Worm (Caenorhabditis elegans) whole organism, L3 larva: ENCODE measurements around the gene F18A11.5.
A peak's percentile ranks its signal among the peaks of the same experiment; 100 is the strongest.

Experiments used
- R02D3.7 ChIP-seq: fragments of 150-350 bp; optimal IDR thresholded peaks from 2 replicates; lab custom pipeline; 2014; ENCODE audit warnings: missing biosample characterization, missing genetic modification characterization
- ama-1 ChIP-seq: fragments of 150-350 bp; optimal IDR thresholded peaks from 2 replicates; lab custom pipeline; 2018
- ceh-16 ChIP-seq: sonication (generic microtip); optimal IDR thresholded peaks from 2 replicates; lab custom pipeline; 2017; ENCODE audit warnings: missing biosample characterization, missing genetic modification characterization
- ceh-28 ChIP-seq: fragments of 150-350 bp; optimal IDR thresholded peaks from 2 replicates; lab custom pipeline; 2014; ENCODE audit warnings: missing biosample characterization, missing genetic modification reagents, missing genetic modification characterization
- ceh-82 ChIP-seq: fragments of 150-350 bp; optimal IDR thresholded peaks from 2 replicates; lab custom pipeline; 2014; ENCODE audit warnings: missing biosample characterization, missing genetic modification characterization
- daf-12 ChIP-seq: fragments of 150-350 bp; optimal IDR thresholded peaks from 2 replicates; lab custom pipeline; 2014; ENCODE audit warnings: missing biosample characterization, missing genetic modification reagents, missing genetic modification characterization
- egl-5 ChIP-seq: fragments of 150-350 bp; optimal IDR thresholded peaks from 2 replicates; lab custom pipeline; 2017; ENCODE audit warnings: missing biosample characterization, missing genetic modification reagents, missing genetic modification characterization, inconsistent platforms
- elt-1 ChIP-seq: fragments of 150-350 bp; optimal IDR thresholded peaks from 2 replicates; lab custom pipeline; 2014; ENCODE audit warnings: missing biosample characterization, missing genetic modification characterization
- elt-2 ChIP-seq: sonication (generic microtip); optimal IDR thresholded peaks from 2 replicates; lab custom pipeline; 2016; ENCODE audit warnings: missing genetic modification reagents, mild to moderate bottlenecking, missing genetic modification characterization, missing compliant biosample characterization
- elt-3 ChIP-seq, 3 experiments: fragments of 150-350 bp in 1 of 3; sonication (generic microtip) in 2 of 3; optimal IDR thresholded peaks; 2 replicates in 2 of 3; 4 replicates in 1 of 3; lab custom pipeline; 2014 to 2017; ENCODE audit warnings: missing biosample characterization in 3 of 3, missing genetic modification characterization in 3 of 3
- eor-1 ChIP-seq, 2 experiments: fragments of 150-350 bp; optimal IDR thresholded peaks; 2 replicates each; lab custom pipeline; 2014 to 2018; ENCODE audit warnings: missing biosample characterization in 2 of 2, missing genetic modification characterization in 2 of 2
- jun-1 ChIP-seq: fragments of 150-350 bp; optimal IDR thresholded peaks from 2 replicates; lab custom pipeline; 2014; ENCODE audit warnings: missing biosample characterization, missing genetic modification reagents, missing genetic modification characterization
- lin-15B ChIP-seq: fragments of 150-350 bp; optimal IDR thresholded peaks from 2 replicates; lab custom pipeline; 2014; ENCODE audit warnings: missing biosample characterization, missing genetic modification characterization
- lin-39 ChIP-seq: fragments of 150-350 bp; optimal IDR thresholded peaks from 2 replicates; lab custom pipeline; 2018; ENCODE audit warnings: missing biosample characterization, missing genetic modification reagents, missing genetic modification characterization
- lsy-12 ChIP-seq: sonication (generic microtip); optimal IDR thresholded peaks from 2 replicates; lab custom pipeline; 2016; ENCODE audit warnings: mild to moderate bottlenecking, missing genetic modification characterization, missing compliant biosample characterization
- mdl-1 ChIP-seq: fragments of 150-350 bp; optimal IDR thresholded peaks from 2 replicates; lab custom pipeline; 2014; ENCODE audit warnings: missing biosample characterization, missing genetic modification characterization
- mml-1 ChIP-seq: fragments of 150-350 bp; sonication (generic microtip); optimal IDR thresholded peaks from 3 replicates; lab custom pipeline; 2014; ENCODE audit warnings: missing biosample characterization, missing genetic modification characterization
- nfya-1 ChIP-seq: sonication (generic microtip); optimal IDR thresholded peaks from 2 replicates; lab custom pipeline; 2017; ENCODE audit warnings: missing genetic modification characterization, mild to moderate bottlenecking, missing compliant biosample characterization, antibody characterized with exemption, moderate library complexity; ENCODE audit not compliant: insufficient read depth
- nhr-11 ChIP-seq: fragments of 150-350 bp; optimal IDR thresholded peaks from 2 replicates; lab custom pipeline; 2014; ENCODE audit warnings: missing biosample characterization, missing genetic modification characterization
- nhr-12 ChIP-seq: fragments of 150-350 bp; optimal IDR thresholded peaks from 2 replicates; lab custom pipeline; 2014; ENCODE audit warnings: missing biosample characterization, missing genetic modification characterization
- nhr-237 ChIP-seq: fragments of 150-350 bp; optimal IDR thresholded peaks from 2 replicates; lab custom pipeline; 2014; ENCODE audit warnings: missing biosample characterization, missing genetic modification characterization
- nhr-25 ChIP-seq: sonication (generic microtip); optimal IDR thresholded peaks from 2 replicates; lab custom pipeline; 2017; ENCODE audit warnings: missing biosample characterization, missing genetic modification characterization
- nhr-28 ChIP-seq: fragments of 150-350 bp; optimal IDR thresholded peaks from 2 replicates; lab custom pipeline; 2014; ENCODE audit warnings: missing biosample characterization, missing genetic modification characterization
- nhr-43 ChIP-seq: sonication (generic microtip); optimal IDR thresholded peaks from 2 replicates; lab custom pipeline; 2016; ENCODE audit warnings: mild to moderate bottlenecking, missing genetic modification characterization, missing compliant biosample characterization; ENCODE audit not compliant: poor library complexity, severe bottlenecking
- nhr-67 ChIP-seq: fragments of 150-350 bp; optimal IDR thresholded peaks from 2 replicates; lab custom pipeline; 2014; ENCODE audit warnings: missing biosample characterization, missing genetic modification characterization
- nhr-76 ChIP-seq: fragments of 150-350 bp; sonication (generic microtip); optimal IDR thresholded peaks from 5 replicates; lab custom pipeline; 2014; ENCODE audit warnings: missing biosample characterization, missing genetic modification characterization
- pha-4 ChIP-seq: fragments of 150-350 bp; optimal IDR thresholded peaks from 2 replicates; lab custom pipeline; 2014; ENCODE audit warnings: missing biosample characterization, missing genetic modification reagents, missing genetic modification characterization
- pqm-1 ChIP-seq: fragments of 150-350 bp; optimal IDR thresholded peaks from 2 replicates; lab custom pipeline; 2017; ENCODE audit warnings: missing biosample characterization, missing genetic modification characterization, inconsistent platforms
- sea-2 ChIP-seq: fragments of 150-350 bp; sonication (generic microtip); optimal IDR thresholded peaks from 4 replicates; lab custom pipeline; 2014; ENCODE audit warnings: missing biosample characterization, missing genetic modification reagents, missing genetic modification characterization
- skn-1 ChIP-seq: fragments of 150-350 bp; optimal IDR thresholded peaks from 2 replicates; lab custom pipeline; 2014; ENCODE audit warnings: missing biosample characterization, missing genetic modification characterization
- snpc-4 ChIP-seq: fragments of 150-350 bp; optimal IDR thresholded peaks from 2 replicates; lab custom pipeline; 2014; ENCODE audit warnings: missing biosample characterization, missing genetic modification characterization
- unc-39 ChIP-seq: sonication (generic microtip); optimal IDR thresholded peaks from 4 replicates; lab custom pipeline; 2017; ENCODE audit warnings: missing biosample characterization, missing genetic modification characterization
- unc-62 ChIP-seq: fragments of 150-350 bp; sonication (generic microtip); optimal IDR thresholded peaks from 4 replicates; lab custom pipeline; 2014; ENCODE audit warnings: missing biosample characterization, missing genetic modification reagents, missing genetic modification characterization
- zag-1 ChIP-seq: fragments of 150-350 bp; optimal IDR thresholded peaks from 2 replicates; lab custom pipeline; 2014; ENCODE audit warnings: missing biosample characterization, missing genetic modification characterization
- ztf-11 ChIP-seq: fragments of 150-350 bp; optimal IDR thresholded peaks from 2 replicates; lab custom pipeline; 2014; ENCODE audit warnings: missing biosample characterization, missing genetic modification characterization
- ztf-4 ChIP-seq: fragments of 150-350 bp; optimal IDR thresholded peaks from 2 replicates; lab custom pipeline; 2014; ENCODE audit warnings: missing biosample characterization, missing genetic modification characterization

Gene F18A11.5

DNA sequence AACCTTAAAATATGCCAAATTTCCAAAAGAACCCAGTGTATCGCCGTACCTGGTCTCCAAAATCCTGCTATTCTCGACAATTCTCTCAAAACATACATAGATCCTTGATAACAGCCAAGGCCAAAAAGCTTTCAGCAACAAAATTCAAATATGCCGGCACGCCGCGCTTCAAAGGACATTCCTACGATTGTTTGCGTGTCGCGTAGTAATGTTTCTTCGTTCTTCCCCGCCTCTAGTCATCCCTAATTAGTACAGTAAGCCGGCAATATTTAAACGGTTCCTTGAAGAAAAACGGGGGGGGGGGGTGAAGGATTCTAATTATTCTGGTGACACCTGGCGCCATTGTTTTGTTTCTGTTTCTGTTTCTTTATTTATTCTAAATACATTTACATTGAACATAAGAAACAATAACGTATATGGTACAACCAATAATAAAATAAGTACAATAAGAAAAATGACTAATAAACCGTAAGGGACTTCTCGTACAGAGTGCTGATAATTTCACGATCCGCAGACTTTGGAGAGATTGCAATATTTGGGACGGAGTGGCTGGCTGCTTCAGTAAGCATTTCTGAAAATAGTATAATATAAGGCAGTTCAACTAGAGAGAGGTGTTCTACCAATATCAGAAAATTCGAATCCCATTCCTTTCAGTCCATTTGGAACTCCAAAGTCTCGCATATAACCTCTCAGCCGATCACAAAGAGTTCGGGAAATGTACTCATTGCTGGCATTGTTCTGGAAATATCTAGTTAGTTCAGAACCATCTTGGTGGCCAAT, 19.9 kb downstream of the F18A11.5 start:
- TF ChIP-seq elt-2 (peak; percentile 25), ama-1 (peak; percentile 85), sea-2 (no peak), nhr-43 (tag; lab: Kevin White, UChicago) (peak; percentile 39), pha-4 (tag; lab: Kevin White, UChicago) (no peak), nhr-11 (no peak), ceh-28 (tag; lab: Kevin White, UChicago) (no peak), nhr-25 (no peak), R02D3.7 (tag; lab: Kevin White, UChicago) (no peak), elt-3 (tag; optimal IDR thresholded peaks at IDR 0.05; lab: Kevin White, UChicago) (no peak)

DNA sequence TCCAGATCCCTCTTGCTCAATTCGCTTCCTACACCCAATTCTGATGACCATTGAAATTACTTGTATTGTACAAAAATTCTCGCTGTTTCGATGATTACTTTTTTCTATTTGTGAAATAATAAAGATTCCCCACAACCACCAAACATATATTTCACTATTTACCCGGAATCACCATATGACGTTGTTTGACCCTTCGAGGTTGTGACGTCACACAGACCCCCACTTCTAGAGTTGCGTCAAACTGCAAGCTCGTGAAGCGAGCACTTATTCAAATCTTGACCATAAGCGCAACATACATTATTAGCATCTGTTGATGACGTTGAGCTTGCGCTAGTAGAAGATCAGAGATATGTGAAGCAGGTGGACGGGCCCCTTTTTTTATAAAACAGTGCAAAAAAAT, 21.1 kb downstream of the F18A11.5 start:
- no peak for TF ChIP-seq mml-1 (tag; lab: Kevin White, UChicago)
- no peak for TF ChIP-seq daf-12 (tag; lab: Kevin White, UChicago)
- no peak for TF ChIP-seq pha-4 (tag; lab: Kevin White, UChicago)
- no peak for TF ChIP-seq ztf-4 (tag; lab: Kevin White, UChicago)
- no peak for TF ChIP-seq ceh-16
- TF ChIP-seq elt-2 = no peak
- no peak for TF ChIP-seq sea-2
- TF ChIP-seq egl-5 (tag; lab: Kevin White, UChicago) = no peak
- TF ChIP-seq lin-15B (tag; lab: Kevin White, UChicago) = no peak
- no peak for TF ChIP-seq pqm-1 (tag; lab: Kevin White, UChicago)
- no peak for TF ChIP-seq nhr-76 (tag; lab: Kevin White, UChicago)
- no peak for TF ChIP-seq lsy-12 (tag; lab: Kevin White, UChicago)

DNA sequence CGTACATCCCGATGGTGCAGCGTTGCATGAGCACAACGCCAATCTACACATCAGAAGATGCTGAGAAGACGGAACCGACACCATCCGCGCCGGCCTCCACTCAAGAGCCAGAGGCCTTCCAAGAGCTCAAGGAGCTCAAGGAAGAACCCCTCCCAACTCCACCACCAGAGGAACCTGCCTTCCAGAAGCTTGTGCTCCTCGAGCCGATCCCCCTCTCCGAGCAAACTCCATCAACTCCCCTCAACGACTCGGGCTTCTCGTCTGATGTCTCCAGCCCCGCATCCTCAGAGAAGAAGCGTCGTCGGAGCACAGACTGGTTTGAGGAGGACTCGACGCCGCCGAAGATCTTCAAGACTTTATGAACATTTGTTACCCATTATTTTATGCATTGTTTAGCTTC, 21.9 kb downstream of the F18A11.5 start:
- TF ChIP-seq lin-15B (tag; lab: Kevin White, UChicago) (no peak), zag-1 (tag; lab: Kevin White, UChicago) (no peak), snpc-4 (tag; lab: Kevin White, UChicago) (no peak), nhr-76 (tag; lab: Kevin White, UChicago) (no peak), nhr-12 (tag; lab: Kevin White, UChicago) (no peak), nhr-67 (tag; lab: Kevin White, UChicago) (no peak), lin-39 (no peak), eor-1 (tag; optimal IDR thresholded peaks at IDR 0.05; lab: Kevin White, UChicago) (no peak), mdl-1 (tag; lab: Kevin White, UChicago) (no peak)

DNA sequence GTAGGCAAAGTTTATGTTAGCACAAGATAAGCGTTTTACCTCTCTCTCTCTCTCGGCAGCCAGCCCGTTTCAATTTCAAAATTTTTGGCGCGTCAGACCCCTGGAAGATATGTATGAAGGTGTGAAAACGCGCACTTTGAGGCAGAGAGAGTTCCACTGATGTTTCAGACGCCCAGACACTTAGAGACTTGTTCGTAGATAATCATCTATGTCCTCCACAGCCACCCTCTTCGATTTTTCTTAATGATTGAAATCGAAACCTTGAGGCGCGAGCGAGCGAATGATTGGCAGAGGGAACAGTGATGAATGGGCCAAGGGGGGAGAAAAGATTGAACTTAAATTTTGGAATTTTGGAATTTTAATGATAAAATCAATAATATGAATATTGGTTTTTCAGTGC, 22.5 kb downstream of the F18A11.5 start:
- TF ChIP-seq elt-1 (peak; percentile 71), nhr-25 (peak; percentile 62), elt-3 (tag; optimal IDR thresholded peaks at IDR 0.05; lab: Kevin White, UChicago) (no peak), ceh-82 (tag; lab: Kevin White, UChicago) (no peak)

DNA sequence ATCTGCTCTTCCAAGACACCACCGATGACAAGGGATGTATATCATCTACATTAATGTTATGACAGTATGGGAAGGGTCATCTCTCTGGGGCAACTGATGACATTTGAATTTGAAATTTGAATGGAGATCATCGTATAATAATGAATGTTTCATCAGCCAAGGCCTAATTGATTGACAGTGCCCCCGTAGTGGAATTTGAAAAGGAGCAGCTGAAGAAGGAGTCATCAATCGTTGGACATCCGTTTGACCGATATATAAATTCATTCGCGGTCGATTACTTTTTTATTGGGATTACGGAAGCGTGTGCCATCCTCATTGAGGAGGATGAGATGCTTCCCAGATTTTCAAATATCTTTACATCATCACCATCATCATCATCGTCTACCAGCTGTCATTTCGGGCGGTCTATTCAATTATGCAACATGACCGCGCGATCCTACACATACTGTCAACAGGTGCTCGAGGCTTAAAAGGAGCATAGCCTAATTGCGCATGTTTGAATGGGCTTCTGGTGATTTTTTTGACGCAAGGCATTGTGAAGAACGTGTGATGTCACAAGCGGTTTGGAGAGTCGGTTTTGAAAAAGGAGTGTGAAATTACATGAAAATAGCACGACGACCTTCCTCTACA, 23.0 kb downstream of the F18A11.5 start:
- TF ChIP-seq zag-1 (tag; lab: Kevin White, UChicago) = no peak
- TF ChIP-seq snpc-4 (tag; lab: Kevin White, UChicago) = no peak
- TF ChIP-seq nhr-25 = no peak
- no peak for TF ChIP-seq unc-62 (GFP tag; lab: Kevin White, UChicago)

DNA sequence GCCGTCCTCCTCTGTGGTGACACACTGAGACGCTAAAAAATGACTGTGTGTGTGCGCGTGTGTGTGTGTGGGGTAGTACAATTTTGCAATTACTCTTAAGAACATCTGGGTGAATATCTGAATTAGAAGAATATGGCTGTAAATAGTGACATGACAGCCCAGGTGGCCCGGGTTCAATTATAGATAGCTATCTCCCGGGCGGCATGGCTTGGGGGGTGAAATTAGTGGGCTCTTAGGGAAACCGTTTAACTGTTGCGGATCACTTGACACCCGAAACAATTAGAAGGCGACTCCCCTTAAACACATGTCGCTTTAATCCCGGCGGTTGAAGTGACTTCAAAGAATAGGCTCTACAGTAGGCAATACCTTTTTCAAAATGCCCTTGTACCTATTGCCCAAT, 23.9 kb downstream of the F18A11.5 start:
- no peak for TF ChIP-seq nhr-43 (tag; lab: Kevin White, UChicago)
- TF ChIP-seq egl-5 (tag; lab: Kevin White, UChicago) = no peak
- no peak for TF ChIP-seq ceh-82 (tag; lab: Kevin White, UChicago)
- no peak for TF ChIP-seq nfya-1 (tag; lab: Kevin White, UChicago)
- TF ChIP-seq jun-1 = no peak
- TF ChIP-seq nhr-76 (tag; lab: Kevin White, UChicago) = no peak
- TF ChIP-seq elt-3 (tag; optimal IDR thresholded peaks at IDR 0.05; lab: Kevin White, UChicago) = no peak
- TF ChIP-seq lin-39 = no peak
- no peak for TF ChIP-seq unc-39 (tag; lab: Kevin White, UChicago)
- TF ChIP-seq unc-62 (GFP tag; lab: Kevin White, UChicago) = no peak
- TF ChIP-seq mdl-1 (tag; lab: Kevin White, UChicago) = no peak
- TF ChIP-seq nhr-237 (tag; lab: Kevin White, UChicago) = no peak
- no peak for TF ChIP-seq ztf-11
- TF ChIP-seq elt-1 = no peak
- no peak for TF ChIP-seq eor-1 (tag; optimal IDR thresholded peaks at IDR 0.05; lab: Kevin White, UChicago)
- TF ChIP-seq nhr-12 (tag; lab: Kevin White, UChicago) = no peak
- TF ChIP-seq skn-1 (tag; lab: Kevin White, UChicago) = no peak
- TF ChIP-seq R02D3.7 (tag; lab: Kevin White, UChicago) = no peak
- TF ChIP-seq nhr-28 (tag; lab: Kevin White, UChicago) = no peak
- TF ChIP-seq elt-2 = no peak
